Worm (Caenorhabditis elegans) whole organism, young adult: Measurements from ENCODE around the gene Y40C5A.4.

Source experiments
- C17E4.6 ChIP-seq: fragments of 200-800 bp; sonication (Bioruptor generic); IDR thresholded peaks from 2 replicates; pipeline ENCODE4 v1.3.6; 2022; ENCODE audit warnings: missing genetic modification reagents, missing genetic modification characterization, missing compliant biosample characterization
- F33H1.4 ChIP-seq: fragments of 200-800 bp; sonication (Bioruptor generic); IDR thresholded peaks from 2 replicates; pipeline ENCODE4 v1.3.6; 2022; ENCODE audit warnings: missing genetic modification reagents, missing genetic modification characterization, missing compliant biosample characterization
- F49E8.2 ChIP-seq: sonication (generic microtip); optimal IDR thresholded peaks from 3 replicates; lab custom pipeline; 2017; ENCODE audit warnings: missing genetic modification characterization, mild to moderate bottlenecking, missing compliant biosample characterization, antibody characterized with exemption, moderate library complexity; ENCODE audit not compliant: insufficient read depth
- F52B5.7 ChIP-seq: sonication (generic microtip); optimal IDR thresholded peaks from 2 replicates; lab custom pipeline; 2016; ENCODE audit warnings: mild to moderate bottlenecking, missing genetic modification characterization, missing compliant biosample characterization
- F57A8.1 ChIP-seq: fragments of 200-800 bp; sonication (Bioruptor generic); optimal IDR thresholded peaks from 2 replicates; lab custom pipeline; 2018; ENCODE audit warnings: mild to moderate bottlenecking, missing genetic modification characterization, moderate library complexity, missing compliant biosample characterization
- T07F8.4 ChIP-seq: sonication (generic microtip); optimal IDR thresholded peaks from 2 replicates; lab custom pipeline; 2016; ENCODE audit warnings: mild to moderate bottlenecking, missing genetic modification characterization, moderate library complexity, missing compliant biosample characterization
- T26A5.8 ChIP-seq: sonication (generic microtip); optimal IDR thresholded peaks from 2 replicates; lab custom pipeline; 2016; ENCODE audit warnings: missing genetic modification characterization, missing compliant biosample characterization
- Y53F4B.3 ChIP-seq: fragments of 200-800 bp; sonication (Bioruptor generic); IDR thresholded peaks from 2 replicates; pipeline ENCODE4 v1.3.6; 2022; ENCODE audit warnings: missing genetic modification reagents, missing genetic modification characterization, missing compliant biosample characterization
- Y53G8AR.9 ChIP-seq: fragments of 200-800 bp; sonication (Bioruptor generic); conservative IDR thresholded peaks from 2 replicates; pipeline ENCODE4 v1.3.6; 2022; ENCODE audit warnings: missing genetic modification reagents, missing genetic modification characterization, missing compliant biosample characterization
- Y79H2A.3 ChIP-seq: fragments of 200-800 bp; sonication (Bioruptor generic); conservative IDR thresholded peaks from 2 replicates; pipeline ENCODE4 v1.3.6; 2022; ENCODE audit warnings: missing genetic modification reagents, missing genetic modification characterization, missing compliant biosample characterization
- ama-1 ChIP-seq, 3 experiments: fragments of 150-350 bp in 1 of 3; sonication (generic microtip) in 2 of 3; optimal IDR thresholded peaks; 2 replicates each; lab custom pipeline; 2014 to 2018; ENCODE audit warnings: missing biosample characterization in 2 of 3, missing genetic modification characterization in 2 of 3, missing genetic modification reagents in 2 of 3
- atf-7 ChIP-seq: sonication (generic microtip); optimal IDR thresholded peaks from 2 replicates; lab custom pipeline; 2017; ENCODE audit warnings: mild to moderate bottlenecking, missing genetic modification characterization, missing compliant biosample characterization
- attf-3 ChIP-seq: fragments of 200-800 bp; sonication (Bioruptor generic); conservative IDR thresholded peaks from 2 replicates; pipeline ENCODE4 v1.3.6; 2022; ENCODE audit warnings: missing genetic modification reagents, missing genetic modification characterization, missing compliant biosample characterization
- bed-1 ChIP-seq: fragments of 200-800 bp; sonication (Bioruptor generic); IDR thresholded peaks from 2 replicates; pipeline ENCODE4 v1.3.6; 2022; ENCODE audit warnings: missing genetic modification reagents, missing genetic modification characterization, missing compliant biosample characterization
- ccch-3 ChIP-seq: fragments of 200-800 bp; sonication (Bioruptor generic); optimal IDR thresholded peaks from 2 replicates; lab custom pipeline; 2018; ENCODE audit warnings: mild to moderate bottlenecking, missing genetic modification characterization, missing compliant biosample characterization
- cebp-1 ChIP-seq, 2 experiments: fragments of 200-800 bp in 1 of 2; sonication (Bioruptor generic) in 1 of 2; sonication (generic microtip) in 1 of 2; IDR thresholded peaks in 1 of 2; optimal IDR thresholded peaks in 1 of 2; 2 replicates each; pipeline versions ENCODE4 v1.3.6 to Lab custom; 2017 to 2022; ENCODE audit warnings: missing compliant biosample characterization in 2 of 2, missing genetic modification characterization in 2 of 2, mild to moderate bottlenecking in 1 of 2, missing genetic modification reagents in 1 of 2, moderate library complexity in 1 of 2
- ceh-100 ChIP-seq: fragments of 200-800 bp; sonication (Bioruptor generic); IDR thresholded peaks from 2 replicates; pipeline ENCODE4 v1.3.6; 2022; ENCODE audit warnings: missing genetic modification reagents, missing genetic modification characterization, missing compliant biosample characterization
- ceh-27 ChIP-seq: fragments of 200-800 bp; sonication (Bioruptor generic); optimal IDR thresholded peaks from 2 replicates; lab custom pipeline; 2018; ENCODE audit warnings: mild to moderate bottlenecking, missing genetic modification characterization, moderate library complexity, missing compliant biosample characterization
- ceh-40 ChIP-seq: fragments of 200-800 bp; sonication (Bioruptor generic); IDR thresholded peaks from 2 replicates; pipeline ENCODE4 v1.3.6; 2022; ENCODE audit warnings: missing genetic modification characterization, missing compliant biosample characterization
- ceh-58 ChIP-seq: fragments of 200-800 bp; sonication (Bioruptor generic); IDR thresholded peaks from 2 replicates; pipeline ENCODE4 v1.3.6; 2022; ENCODE audit warnings: missing genetic modification characterization, missing compliant biosample characterization
- ceh-79 ChIP-seq: sonication (generic microtip); optimal IDR thresholded peaks from 2 replicates; lab custom pipeline; 2017; ENCODE audit warnings: mild to moderate bottlenecking, missing genetic modification characterization, missing compliant biosample characterization
- ceh-91 ChIP-seq: fragments of 200-800 bp; sonication (Bioruptor generic); IDR thresholded peaks from 2 replicates; pipeline ENCODE4 v1.3.6; 2022; ENCODE audit warnings: missing genetic modification reagents, missing genetic modification characterization, missing compliant biosample characterization
- efl-1 ChIP-seq: fragments of 150-350 bp; optimal IDR thresholded peaks from 2 replicates; lab custom pipeline; 2014; ENCODE audit warnings: missing biosample characterization, missing genetic modification reagents, missing genetic modification characterization
- egl-18 ChIP-seq: fragments of 200-800 bp; sonication (Bioruptor generic); IDR thresholded peaks from 2 replicates; pipeline ENCODE4 v1.3.6; 2022; ENCODE audit warnings: missing genetic modification reagents, missing genetic modification characterization, missing compliant biosample characterization
- egl-44 ChIP-seq: fragments of 200-800 bp; sonication (Bioruptor generic); IDR thresholded peaks from 2 replicates; pipeline ENCODE4 v1.3.6; 2022; ENCODE audit warnings: missing genetic modification reagents, missing genetic modification characterization, missing compliant biosample characterization
- lag-1 ChIP-seq: fragments of 200-800 bp; sonication (Bioruptor generic); IDR thresholded peaks from 2 replicates; pipeline ENCODE4 v1.3.6; 2022; ENCODE audit warnings: missing genetic modification reagents, missing genetic modification characterization, missing compliant biosample characterization
- let-526 ChIP-seq: fragments of 200-800 bp; sonication (Bioruptor generic); IDR thresholded peaks from 2 replicates; pipeline ENCODE4 v1.3.6; 2022; ENCODE audit warnings: missing genetic modification reagents, missing genetic modification characterization, missing compliant biosample characterization
- lin-26 ChIP-seq: fragments of 200-800 bp; sonication (Bioruptor generic); IDR thresholded peaks from 2 replicates; pipeline ENCODE4 v1.3.6; 2022; ENCODE audit warnings: missing genetic modification reagents, missing genetic modification characterization, missing compliant biosample characterization
- lin-40 ChIP-seq: sonication (generic microtip); optimal IDR thresholded peaks from 2 replicates; lab custom pipeline; 2016; ENCODE audit warnings: missing genetic modification characterization, mild to moderate bottlenecking, missing compliant biosample characterization, missing genotype, missing genetic modification reagents
- lir-1 ChIP-seq: fragments of 200-800 bp; sonication (Bioruptor generic); conservative IDR thresholded peaks from 2 replicates; pipeline ENCODE4 v1.3.6; 2022; ENCODE audit warnings: missing genetic modification reagents, missing genetic modification characterization, missing compliant biosample characterization
- lsy-27 ChIP-seq: sonication (generic microtip); optimal IDR thresholded peaks from 2 replicates; lab custom pipeline; 2017; ENCODE audit warnings: missing genetic modification characterization, mild to moderate bottlenecking, missing compliant biosample characterization, antibody characterized with exemption, missing genotype, borderline replicate concordance; ENCODE audit not compliant: insufficient read depth
- mel-28 ChIP-seq: sonication (generic microtip); optimal IDR thresholded peaks from 2 replicates; lab custom pipeline; 2016; ENCODE audit warnings: borderline replicate concordance, mild to moderate bottlenecking, missing genetic modification characterization, missing compliant biosample characterization
- mes-4 ChIP-seq: sonication (generic microtip); optimal IDR thresholded peaks from 2 replicates; lab custom pipeline; 2016; ENCODE audit warnings: missing genotype, missing genetic modification characterization, missing compliant biosample characterization
- nhr-120 ChIP-seq: fragments of 200-800 bp; sonication (Bioruptor generic); IDR thresholded peaks from 2 replicates; pipeline ENCODE4 v1.3.6; 2022; ENCODE audit warnings: missing genetic modification characterization, missing compliant biosample characterization
- pbrm-1 ChIP-seq: fragments of 200-800 bp; sonication (Bioruptor generic); IDR thresholded peaks from 2 replicates; pipeline ENCODE4 v1.3.6; 2022; ENCODE audit warnings: missing genetic modification reagents, missing genetic modification characterization, missing compliant biosample characterization
- pha-4 ChIP-seq: fragments of 150-350 bp; sonication (generic microtip); optimal IDR thresholded peaks from 2 replicates; lab custom pipeline; 2014; ENCODE audit warnings: missing biosample characterization, missing genetic modification reagents, missing genetic modification characterization
- rcor-1 ChIP-seq: fragments of 200-800 bp; sonication (Bioruptor generic); IDR thresholded peaks from 2 replicates; pipeline ENCODE4 v1.3.6; 2022; ENCODE audit warnings: missing genetic modification reagents, missing genetic modification characterization, missing compliant biosample characterization
- rec-8 ChIP-seq, 2 experiments: sonication (generic microtip); optimal IDR thresholded peaks; 2 replicates each; lab custom pipeline; 2016; ENCODE audit warnings: mild to moderate bottlenecking in 2 of 2, missing genetic modification characterization in 2 of 2, missing genetic modification reagents in 2 of 2, missing genotype in 2 of 2, missing biosample characterization in 1 of 2, missing compliant biosample characterization in 1 of 2, moderate library complexity in 1 of 2
- repo-1 ChIP-seq: sonication (generic microtip); optimal IDR thresholded peaks from 2 replicates; lab custom pipeline; 2017; ENCODE audit warnings: mild to moderate bottlenecking, missing genetic modification characterization, missing compliant biosample characterization
- snpc-1.1 ChIP-seq: sonication (generic microtip); optimal IDR thresholded peaks from 2 replicates; lab custom pipeline; 2017; ENCODE audit warnings: missing genetic modification characterization, mild to moderate bottlenecking, missing compliant biosample characterization, antibody characterized with exemption, moderate library complexity, missing genotype, missing genetic modification reagents; ENCODE audit not compliant: insufficient read depth
- snpc-3.4 ChIP-seq: sonication (generic microtip); optimal IDR thresholded peaks from 2 replicates; lab custom pipeline; 2017; ENCODE audit warnings: missing genetic modification characterization, mild to moderate bottlenecking, missing compliant biosample characterization, antibody characterized with exemption, moderate library complexity, missing genotype, missing genetic modification reagents
- somi-1 ChIP-seq: fragments of 200-800 bp; sonication (Bioruptor generic); optimal IDR thresholded peaks from 2 replicates; lab custom pipeline; 2018; ENCODE audit warnings: mild to moderate bottlenecking, missing genetic modification characterization, missing compliant biosample characterization
- tbp1 ChIP-seq: fragments of 200-800 bp; sonication (Bioruptor generic); optimal IDR thresholded peaks from 2 replicates; lab custom pipeline; 2018; ENCODE audit warnings: mild to moderate bottlenecking, missing genetic modification characterization, missing compliant biosample characterization
- tlf-1 ChIP-seq: fragments of 200-800 bp; sonication (Bioruptor generic); optimal IDR thresholded peaks from 2 replicates; lab custom pipeline; 2018; ENCODE audit warnings: mild to moderate bottlenecking, missing genetic modification characterization, missing compliant biosample characterization
- unc-62 ChIP-seq: fragments of 150-350 bp; optimal IDR thresholded peaks from 2 replicates; lab custom pipeline; 2014; ENCODE audit warnings: missing biosample characterization, missing genetic modification reagents, missing genetic modification characterization
- ztf-25 ChIP-seq: fragments of 200-800 bp; sonication (Bioruptor generic); IDR thresholded peaks from 2 replicates; pipeline ENCODE4 v1.3.6; 2022; ENCODE audit warnings: missing genetic modification reagents, missing genetic modification characterization, missing compliant biosample characterization
- ztf-3 ChIP-seq: fragments of 200-800 bp; sonication (Bioruptor generic); optimal IDR thresholded peaks from 2 replicates; lab custom pipeline; 2018; ENCODE audit warnings: mild to moderate bottlenecking, missing genetic modification characterization, missing compliant biosample characterization

The Y40C5A.4 gene

DNA sequence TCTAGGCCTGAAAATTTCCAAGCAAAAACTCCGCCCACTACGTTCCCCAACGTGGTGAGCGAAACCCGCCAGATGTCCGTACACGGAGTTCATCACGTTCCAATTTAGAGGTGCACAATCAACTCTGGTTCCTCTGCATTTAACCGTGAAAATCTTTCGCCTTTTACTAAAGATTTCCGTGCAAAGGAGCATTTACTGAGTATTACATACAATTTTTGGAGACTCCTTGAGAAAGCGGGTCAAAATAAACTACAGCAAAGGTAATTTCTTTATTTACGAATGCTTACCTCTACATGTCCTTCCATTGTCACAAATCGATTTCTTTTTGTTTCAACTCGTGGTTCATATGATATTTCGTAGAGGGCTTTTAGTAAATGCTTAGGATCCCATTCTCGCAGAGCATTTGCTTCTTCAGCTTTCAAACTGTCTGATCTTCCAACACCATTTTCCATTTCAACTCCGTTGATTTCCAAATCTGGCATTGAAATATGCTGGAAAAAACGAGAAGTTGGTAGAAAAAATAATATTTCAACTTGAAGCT, 48.2 kb downstream of the Y40C5A.4 start, which contains the start of gene F42C5.9:
TSS of gene F42C5.9 (minus strand) at position 491 of the 541 bp plus-strand sequence.
- TF ChIP-seq F57A8.1 (GFP tag; lab: Kevin White, UChicago) (no peak), T26A5.8 (tag; lab: Kevin White, UChicago) (no peak), C17E4.6 (GFP tag; lab: Robert Waterston, UW) (no peak), Y53G8AR.9 (GFP tag; lab: Robert Waterston, UW) (no peak), ceh-27 (GFP tag; lab: Kevin White, UChicago) (no peak), efl-1 (GFP tag; lab: Kevin White, UChicago) (peak; percentile 35), snpc-3.4 (tag; lab: Kevin White, UChicago) (peak; percentile 95), cebp-1 (GFP tag; IDR thresholded peaks at IDR 0.05; lab: Robert Waterston, UW) (no peak), cebp-1 (tag; optimal IDR thresholded peaks at IDR 0.05; lab: Kevin White, UChicago) (no peak), repo-1 (tag; lab: Kevin White, UChicago) (peak; percentile 8), egl-44 (GFP tag; lab: Robert Waterston, UW) (no peak), ceh-40 (no peak), bed-1 (GFP tag; lab: Robert Waterston, UW) (no peak), lin-40 (no peak), rcor-1 (GFP tag; lab: Robert Waterston, UW) (peak; percentile 37), Y79H2A.3 (no peak), T07F8.4 (no peak), atf-7 (no peak), F52B5.7 (tag; lab: Kevin White, UChicago) (no peak), egl-18 (GFP tag; lab: Robert Waterston, UW) (no peak), snpc-1.1 (tag; lab: Kevin White, UChicago) (peak; percentile 98), mel-28 (tag; lab: Kevin White, UChicago) (no peak), unc-62 (no peak), lag-1 (GFP tag; lab: Robert Waterston, UW) (no peak), ceh-58 (GFP tag; lab: Robert Waterston, UW) (no peak), ama-1 (optimal IDR thresholded peaks at IDR 0.05; lab: Kevin White, UChicago) (no peak), ama-1 (GFP tag; optimal IDR thresholded peaks at IDR 0.05; lab: Kevin White, UChicago) (no peak), ceh-91 (GFP tag; lab: Robert Waterston, UW) (peak; percentile 66), nhr-120 (GFP tag; lab: Robert Waterston, UW) (no peak), tbp1 (GFP tag; lab: Kevin White, UChicago) (peak; percentile 78), ccch-3 (GFP tag; lab: Kevin White, UChicago) (no peak), ceh-100 (GFP tag; lab: Robert Waterston, UW) (no peak; the same call in 1 of the 2 replicates), lir-1 (GFP tag; lab: Robert Waterston, UW) (no peak), mes-4 (tag; lab: Kevin White, UChicago) (no peak), F49E8.2 (tag; lab: Kevin White, UChicago) (peak; percentile 89), ztf-25 (GFP tag; lab: Robert Waterston, UW) (no peak), attf-3 (GFP tag; lab: Robert Waterston, UW) (0 out of 2 replicates have a peak, but pooled peaks have one; percentile 15), ztf-3 (GFP tag; lab: Kevin White, UChicago) (no peak), lsy-27 (tag; lab: Kevin White, UChicago) (peak; percentile 58), let-526 (GFP tag; lab: Robert Waterston, UW) (no peak), pbrm-1 (peak; percentile 95), Y53F4B.3 (GFP tag; lab: Robert Waterston, UW) (peak; percentile 50; the same call in 1 of the 2 replicates), ceh-79 (no peak), tlf-1 (GFP tag; lab: Kevin White, UChicago) (peak; percentile 43), F33H1.4 (GFP tag; lab: Robert Waterston, UW) (peak; percentile 80), lin-26 (peak; percentile 41; the same call in 1 of the 2 replicates), pha-4 (tag; lab: Kevin White, UChicago) (no peak), rec-8 (tag; optimal IDR thresholded peaks at IDR 0.05; lab: Kevin White, UChicago) (peak in 1 of 2 experiments; percentile 41), somi-1 (GFP tag; lab: Kevin White, UChicago) (no peak)
